Fruit fly (Drosophila melanogaster): ENCODE data around the gene CG13606.

The CG13606 gene

dm6 chr3R:24206341-24207114 is 34.1 kb downstream of the CG13606 start (continued):
- no peak for TF ChIP-seq Dll (GFP tag; IDR thresholded peaks at IDR 0.05; ENCODE audit: partially characterized antibody)
- peak; percentile 21 for TF ChIP-seq Asciz (GFP tag; optimal IDR thresholded peaks at IDR 0.05)
- no peak for TF ChIP-seq CG12155 (GFP tag; optimal IDR thresholded peaks at IDR 0.05)
- TF ChIP-seq org-1 (GFP tag; optimal IDR thresholded peaks at IDR 0.05), result peak; percentile 5
- TF ChIP-seq trem (tag; optimal IDR thresholded peaks at IDR 0.05), result no peak
- peak; percentile 32 for TF ChIP-seq kni (GFP tag; optimal IDR thresholded peaks at IDR 0.05)
- TF ChIP-seq CG1233 (GFP tag; optimal IDR thresholded peaks at IDR 0.05), result peak; percentile 35
- TF ChIP-seq eve (GFP tag; optimal IDR thresholded peaks at IDR 0.05), result peak in 1 of 2 experiments; percentile 75
- TF ChIP-seq ind (GFP tag; optimal IDR thresholded peaks at IDR 0.05), result peak; percentile 15
- peak; percentile 72 for TF ChIP-seq tap (tag; optimal IDR thresholded peaks at IDR 0.05)
- peak; percentile 85 for TF ChIP-seq sens (GFP tag)
- TF ChIP-seq CG17912 (GFP tag; optimal IDR thresholded peaks at IDR 0.05), result no peak
- TF ChIP-seq Camta (GFP tag; optimal IDR thresholded peaks at IDR 0.05), result peak; percentile 1
- TF ChIP-seq Tbp (GFP tag; optimal IDR thresholded peaks at IDR 0.05), result no peak
- TF ChIP-seq ATbp (GFP tag; optimal IDR thresholded peaks at IDR 0.05), result peak; percentile 72
- TF ChIP-seq CG10267 (tag; optimal IDR thresholded peaks at IDR 0.05), result peak; percentile 41
- TF ChIP-seq sqz (GFP tag; optimal IDR thresholded peaks at IDR 0.05), result peak; percentile 90
- TF ChIP-seq Deaf1 (tag; optimal IDR thresholded peaks at IDR 0.05), result no peak
- TF ChIP-seq grau (tag; optimal IDR thresholded peaks at IDR 0.05), result peak; percentile 47
- peak; percentile 60 for TF ChIP-seq CG17385 (GFP tag; optimal IDR thresholded peaks at IDR 0.05)
- TF ChIP-seq h (optimal IDR thresholded peaks at IDR 0.05), result no peak
- no peak for TF ChIP-seq Drgx (GFP tag; IDR thresholded peaks at IDR 0.05)
- TF ChIP-seq B-H1 (GFP tag; IDR thresholded peaks at IDR 0.05), result peak; percentile 14; the same call in 1 of the 3 replicates
- TF ChIP-seq sob (GFP tag; IDR thresholded peaks at IDR 0.05), result peak; percentile 42; the same call in 1 of the 2 replicates
- TF ChIP-seq onecut (GFP tag; IDR thresholded peaks at IDR 0.05), result peak; percentile 64
- peak; percentile 35 for TF ChIP-seq kah (GFP tag; optimal IDR thresholded peaks at IDR 0.05)
- TF ChIP-seq fru (optimal IDR thresholded peaks at IDR 0.05), result no peak
- peak; percentile 16 for TF ChIP-seq CG12104 (GFP tag; optimal IDR thresholded peaks at IDR 0.05)
- TF ChIP-seq ap (GFP tag; IDR thresholded peaks at IDR 0.05), result no peak
- peak; percentile 85 for TF ChIP-seq dmrt99B (tag; optimal IDR thresholded peaks at IDR 0.05)
- TF ChIP-seq CG13296 (GFP tag; optimal IDR thresholded peaks at IDR 0.05), result peak; percentile 15
- TF ChIP-seq CG8359 (GFP tag; optimal IDR thresholded peaks at IDR 0.05; ENCODE audit: borderline replicate concordance), result no peak
- peak; percentile 38 for TF ChIP-seq danr (GFP tag; IDR thresholded peaks at IDR 0.05)
- no peak for TF ChIP-seq lov (optimal IDR thresholded peaks at IDR 0.05)
- peak; percentile 32; the same call in 1 of the 3 replicates for TF ChIP-seq lov (GFP tag; IDR thresholded peaks at IDR 0.05)
- no peak for TF ChIP-seq CG12299 (tag; optimal IDR thresholded peaks at IDR 0.05)
- TF ChIP-seq CG3281 (GFP tag; optimal IDR thresholded peaks at IDR 0.05), result no peak
- TF ChIP-seq Dip2 (GFP tag; IDR thresholded peaks at IDR 0.05), result no peak
- TF ChIP-seq CG6272 (GFP tag; IDR thresholded peaks at IDR 0.05), result 0 out of 2 replicates have a peak, but pooled peaks have one; percentile 26
- peak; percentile 47 for TF ChIP-seq CG4707 (GFP tag; optimal IDR thresholded peaks at IDR 0.05)
- peak; percentile 58; the same call in 1 of the 3 replicates for TF ChIP-seq zfh1 (GFP tag; IDR thresholded peaks at IDR 0.05)
- TF ChIP-seq btn (GFP tag; optimal IDR thresholded peaks at IDR 0.05), result peak; percentile 17
- TF ChIP-seq NfI (GFP tag; optimal IDR thresholded peaks at IDR 0.05), result peak; percentile 58
- no peak for TF ChIP-seq ab (GFP tag; optimal IDR thresholded peaks at IDR 0.05)
- peak; percentile 47; the same call in 1 of the 3 replicates for TF ChIP-seq ase (GFP tag; IDR thresholded peaks at IDR 0.05)
- no peak for TF ChIP-seq chinmo (GFP tag; IDR thresholded peaks at IDR 0.05; ENCODE audit: partially characterized antibody)
- no peak for TF ChIP-seq hkb (optimal IDR thresholded peaks at IDR 0.05)
- TF ChIP-seq hkb (GFP tag; IDR thresholded peaks at IDR 0.05), result peak; percentile 65
- TF ChIP-seq sc (optimal IDR thresholded peaks at IDR 0.05), result no peak
- TF ChIP-seq sc (GFP tag; optimal IDR thresholded peaks at IDR 0.05), result peak; percentile 16
- TF ChIP-seq slp2 (GFP tag; optimal IDR thresholded peaks at IDR 0.05), result no peak

Measured in whole organism, embryonic.